Worm (Caenorhabditis elegans) whole organism, mixed stage, embryonic: ENCODE data around the gene grld-1.

Source experiments
- cnd-1 ChIP-seq: fragments of 200-800 bp; sonication (Bioruptor generic); optimal IDR thresholded peaks from 2 replicates; lab custom pipeline; 2018; ENCODE audit warnings: mild to moderate bottlenecking, missing genetic modification characterization, missing compliant biosample characterization
- elt-3 ChIP-seq: fragments of 150-350 bp; optimal IDR thresholded peaks from 2 replicates; lab custom pipeline; 2014; ENCODE audit warnings: missing biosample characterization, missing genetic modification characterization
- lsy-2 ChIP-seq: fragments of 150-350 bp; optimal IDR thresholded peaks from 2 replicates; lab custom pipeline; 2014; ENCODE audit warnings: missing biosample characterization, missing genetic modification characterization
- pha-4 ChIP-seq: fragments of 150-350 bp; optimal IDR thresholded peaks from 2 replicates; lab custom pipeline; 2018; ENCODE audit warnings: missing biosample characterization, missing genetic modification reagents, missing genetic modification characterization
- snpc-4 ChIP-seq: fragments of 150-350 bp; optimal IDR thresholded peaks from 2 replicates; lab custom pipeline; 2014; ENCODE audit warnings: missing biosample characterization, missing genetic modification characterization
- unc-39 ChIP-seq: fragments of 150-350 bp; optimal IDR thresholded peaks from 2 replicates; lab custom pipeline; 2014; ENCODE audit warnings: missing biosample characterization, missing genetic modification characterization
- unc-62 ChIP-seq: fragments of 150-350 bp; optimal IDR thresholded peaks from 2 replicates; lab custom pipeline; 2014; ENCODE audit warnings: missing biosample characterization, missing genetic modification reagents, missing genetic modification characterization
- zip-8 ChIP-seq: fragments of 150-350 bp; optimal IDR thresholded peaks from 2 replicates; lab custom pipeline; 2014; ENCODE audit warnings: missing biosample characterization, missing genetic modification characterization

DNA sequence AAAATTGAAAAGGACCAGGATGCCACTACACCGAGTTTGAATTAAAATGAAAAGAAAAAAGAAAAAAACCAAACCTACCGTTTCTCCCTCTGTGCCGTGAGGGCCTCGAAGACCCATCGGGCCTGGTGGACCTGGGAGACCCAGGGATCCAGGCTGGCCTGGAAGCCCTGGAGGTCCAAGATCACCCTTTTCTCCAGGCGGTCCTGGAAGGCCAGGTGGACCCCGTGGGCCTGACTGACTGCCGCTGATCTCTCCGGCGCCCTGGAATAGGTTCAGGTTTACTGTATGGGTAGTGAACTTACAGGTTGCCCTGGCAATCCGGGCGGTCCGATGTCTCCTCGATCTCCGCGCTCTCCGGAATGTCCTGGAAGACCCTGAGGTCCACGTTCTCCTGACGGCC is 13.9 kb upstream of the grld-1 start:
- TF ChIP-seq pha-4 (tag; lab: Kevin White, UChicago) = no peak
- no peak for TF ChIP-seq lsy-2 (tag; lab: Kevin White, UChicago)
- no peak for TF ChIP-seq zip-8 (tag; lab: Kevin White, UChicago)
- no peak for TF ChIP-seq unc-62 (GFP tag; lab: Kevin White, UChicago)
- TF ChIP-seq cnd-1 (tag; lab: Kevin White, UChicago) = no peak
- TF ChIP-seq unc-39 (tag; lab: Kevin White, UChicago) = no peak
- TF ChIP-seq elt-3 (tag; lab: Kevin White, UChicago) = no peak
- no peak for TF ChIP-seq snpc-4 (tag; lab: Kevin White, UChicago)
